Fruit fly (Drosophila melanogaster) whole organism, embryonic: ENCODE results near the gene CG10431.

Experiments
- Awh ChIP-seq: fragments of 200-800 bp; sonication (Bioruptor generic); IDR thresholded peaks from 2 replicates; pipeline ENCODE4, ENCODE4 v1.3.6; 2022; ENCODE audit warnings: missing biosample characterization, missing genetic modification characterization
- BtbVII ChIP-seq: fragments of 200-800 bp; sonication (Bioruptor generic); optimal IDR thresholded peaks from 3 replicates; lab custom pipeline; 2017; ENCODE audit warnings: missing biosample characterization, mild to moderate bottlenecking, missing genetic modification characterization
- Bteb2 ChIP-seq: fragments of 200-800 bp; sonication (Bioruptor generic); optimal IDR thresholded peaks from 2 replicates; lab custom pipeline; 2016; ENCODE audit warnings: missing biosample characterization, missing genetic modification characterization
- CG11723 ChIP-seq: fragments of 200-800 bp; sonication (Bioruptor generic); optimal IDR thresholded peaks from 2 replicates; lab custom pipeline; 2017; ENCODE audit warnings: missing biosample characterization, mild to moderate bottlenecking, missing genetic modification characterization
- CG12104 ChIP-seq: fragments of 200-800 bp; sonication (Bioruptor generic); optimal IDR thresholded peaks from 3 replicates; lab custom pipeline; 2016; ENCODE audit warnings: missing biosample characterization, missing genetic modification characterization
- CG13287 ChIP-seq: fragments of 200-800 bp; sonication (Bioruptor generic); IDR thresholded peaks from 2 replicates; pipeline ENCODE4 v1.3.6; 2022; ENCODE audit warnings: missing biosample characterization, missing genetic modification characterization; ENCODE audit not compliant: partially characterized antibody
- CG16815 ChIP-seq: fragments of 200-800 bp; sonication (Bioruptor generic); optimal IDR thresholded peaks from 3 replicates; lab custom pipeline; 2017; ENCODE audit warnings: missing biosample characterization, mild to moderate bottlenecking, missing genetic modification characterization
- CG3407 ChIP-seq: fragments of 200-800 bp; sonication (Bioruptor generic); optimal IDR thresholded peaks from 2 replicates; lab custom pipeline; 2018; ENCODE audit warnings: missing biosample characterization, mild to moderate bottlenecking, missing genetic modification characterization
- CG3726 ChIP-seq: fragments of 200-800 bp; sonication (Bioruptor generic); IDR thresholded peaks from 3 replicates; pipeline ENCODE4, ENCODE4 v1.3.6; 2022; ENCODE audit warnings: missing biosample characterization, missing genetic modification characterization
- CG5953 ChIP-seq: fragments of 200-800 bp; sonication (Bioruptor generic); IDR thresholded peaks from 2 replicates; pipeline ENCODE4 v1.3.6; 2022; ENCODE audit warnings: missing biosample characterization, missing genetic modification characterization
- CG6683 ChIP-seq: fragments of 200-800 bp; sonication (Bioruptor generic); optimal IDR thresholded peaks from 2 replicates; lab custom pipeline; 2017; ENCODE audit warnings: missing biosample characterization, mild to moderate bottlenecking, missing genetic modification characterization, missing genetic modification reagents
- CG7786 ChIP-seq: fragments of 200-800 bp; sonication (Bioruptor generic); optimal IDR thresholded peaks from 2 replicates; lab custom pipeline; 2016; ENCODE audit warnings: missing biosample characterization, missing genetic modification characterization
- CG8290 ChIP-seq, 3 experiments: fragments of 200-800 bp; sonication (Bioruptor generic); optimal IDR thresholded peaks; 2 replicates each; lab custom pipeline; 2016 to 2019; ENCODE audit warnings: missing biosample characterization in 3 of 3, missing genetic modification characterization in 3 of 3, mild to moderate bottlenecking in 2 of 3, moderate library complexity in 1 of 3
- CrebB ChIP-seq: fragments of 200-800 bp; sonication (Bioruptor generic); optimal IDR thresholded peaks from 3 replicates; lab custom pipeline; 2018; ENCODE audit warnings: missing biosample characterization, mild to moderate bottlenecking, missing genetic modification characterization
- Hr3 ChIP-seq: fragments of 200-800 bp; sonication (Bioruptor generic); optimal IDR thresholded peaks from 3 replicates; lab custom pipeline; 2016; ENCODE audit warnings: missing biosample characterization, missing genetic modification characterization
- Meics ChIP-seq: fragments of 200-800 bp; sonication (Bioruptor generic); optimal IDR thresholded peaks from 2 replicates; lab custom pipeline; 2017; ENCODE audit warnings: missing biosample characterization, mild to moderate bottlenecking, missing genetic modification characterization
- NFAT ChIP-seq: fragments of 200-800 bp; sonication (Bioruptor generic); IDR thresholded peaks from 2 replicates; pipeline ENCODE4 v1.3.6; 2022; ENCODE audit warnings: missing biosample characterization, missing genetic modification characterization
- Optix ChIP-seq: fragments of 200-800 bp; sonication (Bioruptor generic); IDR thresholded peaks from 3 replicates; pipeline ENCODE4 v1.3.6; 2022; ENCODE audit warnings: missing biosample characterization, missing genetic modification characterization
- Poxn ChIP-seq: fragments of 200-800 bp; sonication (Bioruptor generic); IDR thresholded peaks from 2 replicates; pipeline ENCODE4 v1.3.6; 2022; ENCODE audit warnings: missing biosample characterization, missing genetic modification characterization
- Taf1 ChIP-seq: fragments of 200-800 bp; sonication (Bioruptor generic); IDR thresholded peaks from 2 replicates; pipeline ENCODE4 v1.3.6; 2022; ENCODE audit warnings: missing biosample characterization, missing genetic modification characterization
- Xbp1 ChIP-seq: fragments of 200-800 bp; sonication (Bioruptor generic); optimal IDR thresholded peaks from 3 replicates; lab custom pipeline; 2016; ENCODE audit warnings: missing biosample characterization, mild to moderate bottlenecking, missing genetic modification characterization
- amos ChIP-seq: fragments of 200-800 bp; sonication (Bioruptor generic); IDR thresholded peaks from 2 replicates; pipeline ENCODE4 v1.3.6; 2022; ENCODE audit warnings: missing biosample characterization, missing genetic modification characterization; ENCODE audit not compliant: partially characterized antibody
- br ChIP-seq: fragments of >200 bp; optimal IDR thresholded peaks from 2 replicates; lab custom pipeline; 2017
- bsh ChIP-seq, 2 experiments: fragments of 200-800 bp; sonication (Bioruptor generic); optimal IDR thresholded peaks; 2 replicates each; lab custom pipeline; 2017 to 2018; ENCODE audit warnings: mild to moderate bottlenecking in 2 of 2, missing biosample characterization in 2 of 2, missing genetic modification characterization in 2 of 2, moderate library complexity in 1 of 2
- croc ChIP-seq: fragments of 200-800 bp; sonication (Bioruptor generic); conservative IDR thresholded peaks from 3 replicates; pipeline ENCODE4 v1.3.6; 2022; ENCODE audit warnings: missing biosample characterization, missing genetic modification characterization
- crol ChIP-seq: fragments of 200-800 bp; sonication (Bioruptor generic); IDR thresholded peaks from 2 replicates; pipeline ENCODE4 v1.3.6; 2022; ENCODE audit warnings: missing biosample characterization, missing genetic modification characterization
- crp ChIP-seq, 2 experiments: fragments of 200-800 bp; sonication (Bioruptor generic); optimal IDR thresholded peaks; 2 replicates in 1 of 2; 3 replicates in 1 of 2; lab custom pipeline; 2017; ENCODE audit warnings: missing biosample characterization in 2 of 2, missing genetic modification characterization in 2 of 2, mild to moderate bottlenecking in 1 of 2, moderate library complexity in 1 of 2
- fd3F ChIP-seq: fragments of 200-800 bp; sonication (Bioruptor generic); optimal IDR thresholded peaks from 2 replicates; lab custom pipeline; 2018; ENCODE audit warnings: missing biosample characterization, mild to moderate bottlenecking, missing genetic modification characterization, moderate library complexity
- grau ChIP-seq: fragments of 200-800 bp; optimal IDR thresholded peaks from 3 replicates; lab custom pipeline; 2019; ENCODE audit warnings: missing biosample characterization, mild to moderate bottlenecking, missing genetic modification characterization, moderate library complexity
- ham ChIP-seq: fragments of 200-800 bp; sonication (Bioruptor generic); IDR thresholded peaks from 2 replicates; pipeline ENCODE4 v1.3.6; 2022; ENCODE audit warnings: missing biosample characterization, missing genetic modification characterization
- ken ChIP-seq: fragments of 200-800 bp; sonication (Bioruptor generic); IDR thresholded peaks from 3 replicates; pipeline ENCODE4 v1.3.6; 2022; ENCODE audit warnings: missing biosample characterization, missing genetic modification characterization
- lov ChIP-seq, 2 experiments: fragments of 200-800 bp in 1 of 2; fragments of >200 bp in 1 of 2; sonication (Bioruptor generic) in 1 of 2; IDR thresholded peaks in 1 of 2; optimal IDR thresholded peaks in 1 of 2; 2 replicates in 1 of 2; 3 replicates in 1 of 2; pipeline versions ENCODE4 v1.3.6 to Lab custom; 2017 to 2022; ENCODE audit warnings: missing biosample characterization in 1 of 2, missing genetic modification characterization in 1 of 2
- maf-S ChIP-seq: fragments of 200-800 bp; sonication (Bioruptor generic); optimal IDR thresholded peaks from 2 replicates; lab custom pipeline; 2016; ENCODE audit warnings: missing biosample characterization, missing genetic modification characterization
- mld ChIP-seq: fragments of 200-800 bp; sonication (Bioruptor generic); IDR thresholded peaks from 3 replicates; pipeline ENCODE4 v1.3.6; 2022; ENCODE audit warnings: missing biosample characterization, missing genetic modification characterization; ENCODE audit not compliant: partially characterized antibody
- nau ChIP-seq: fragments of 200-800 bp; sonication (Bioruptor generic); optimal IDR thresholded peaks from 3 replicates; lab custom pipeline; 2017; ENCODE audit warnings: missing biosample characterization, mild to moderate bottlenecking, missing genetic modification characterization, missing genetic modification reagents
- nerfin-1 ChIP-seq: fragments of 200-800 bp; sonication (Bioruptor generic); optimal IDR thresholded peaks from 3 replicates; lab custom pipeline; 2019; ENCODE audit warnings: missing biosample characterization, mild to moderate bottlenecking, missing genetic modification characterization, moderate library complexity
- pnt ChIP-seq: fragments of 200-800 bp; sonication (Bioruptor generic); optimal IDR thresholded peaks from 3 replicates; lab custom pipeline; 2016; ENCODE audit warnings: missing biosample characterization, missing genetic modification characterization
- psq ChIP-seq: fragments of 200-800 bp; sonication (Bioruptor generic); optimal IDR thresholded peaks from 2 replicates; lab custom pipeline; 2017; ENCODE audit warnings: missing biosample characterization, missing genetic modification characterization
- sd ChIP-seq: fragments of 200-800 bp; sonication (Bioruptor generic); optimal IDR thresholded peaks from 3 replicates; lab custom pipeline; 2018; ENCODE audit warnings: missing biosample characterization, mild to moderate bottlenecking, missing genetic modification characterization, moderate library complexity
- shn ChIP-seq: fragments of 200-800 bp; sonication (Bioruptor generic); optimal IDR thresholded peaks from 3 replicates; lab custom pipeline; 2016; ENCODE audit warnings: missing biosample characterization, missing genetic modification characterization
- so ChIP-seq: fragments of 200-800 bp; sonication (Bioruptor generic); IDR thresholded peaks from 3 replicates; pipeline ENCODE4 v1.3.6; 2022; ENCODE audit warnings: missing biosample characterization, missing genetic modification characterization
- tin ChIP-seq: fragments of 200-800 bp; sonication (Bioruptor generic); optimal IDR thresholded peaks from 3 replicates; lab custom pipeline; 2016; ENCODE audit warnings: missing biosample characterization, missing genetic modification characterization
- toy ChIP-seq: fragments of 200-800 bp; sonication (Bioruptor generic); IDR thresholded peaks from 2 replicates; pipeline ENCODE4 v1.3.6; 2022; ENCODE audit warnings: missing biosample characterization, missing genetic modification characterization
- trem ChIP-seq: fragments of 200-800 bp; optimal IDR thresholded peaks from 3 replicates; lab custom pipeline; 2019; ENCODE audit warnings: missing biosample characterization, mild to moderate bottlenecking, missing genetic modification characterization, moderate library complexity
- trh ChIP-seq: fragments of 200-800 bp; sonication (Bioruptor generic); optimal IDR thresholded peaks from 2 replicates; lab custom pipeline; 2016; ENCODE audit warnings: missing biosample characterization, missing genetic modification characterization
- twi ChIP-seq: fragments of 200-800 bp; optimal IDR thresholded peaks from 2 replicates; lab custom pipeline; 2019; ENCODE audit warnings: missing biosample characterization, mild to moderate bottlenecking, missing genetic modification characterization, moderate library complexity
- unpg ChIP-seq: fragments of 200-800 bp; sonication (Bioruptor generic); optimal IDR thresholded peaks from 3 replicates; lab custom pipeline; 2018; ENCODE audit warnings: missing biosample characterization, mild to moderate bottlenecking, missing genetic modification characterization, moderate library complexity
- zfh2 ChIP-seq: fragments of 200-800 bp; sonication (Bioruptor generic); optimal IDR thresholded peaks from 2 replicates; lab custom pipeline; 2016; ENCODE audit warnings: missing biosample characterization, missing genetic modification characterization

The CG10431 gene

DNA sequence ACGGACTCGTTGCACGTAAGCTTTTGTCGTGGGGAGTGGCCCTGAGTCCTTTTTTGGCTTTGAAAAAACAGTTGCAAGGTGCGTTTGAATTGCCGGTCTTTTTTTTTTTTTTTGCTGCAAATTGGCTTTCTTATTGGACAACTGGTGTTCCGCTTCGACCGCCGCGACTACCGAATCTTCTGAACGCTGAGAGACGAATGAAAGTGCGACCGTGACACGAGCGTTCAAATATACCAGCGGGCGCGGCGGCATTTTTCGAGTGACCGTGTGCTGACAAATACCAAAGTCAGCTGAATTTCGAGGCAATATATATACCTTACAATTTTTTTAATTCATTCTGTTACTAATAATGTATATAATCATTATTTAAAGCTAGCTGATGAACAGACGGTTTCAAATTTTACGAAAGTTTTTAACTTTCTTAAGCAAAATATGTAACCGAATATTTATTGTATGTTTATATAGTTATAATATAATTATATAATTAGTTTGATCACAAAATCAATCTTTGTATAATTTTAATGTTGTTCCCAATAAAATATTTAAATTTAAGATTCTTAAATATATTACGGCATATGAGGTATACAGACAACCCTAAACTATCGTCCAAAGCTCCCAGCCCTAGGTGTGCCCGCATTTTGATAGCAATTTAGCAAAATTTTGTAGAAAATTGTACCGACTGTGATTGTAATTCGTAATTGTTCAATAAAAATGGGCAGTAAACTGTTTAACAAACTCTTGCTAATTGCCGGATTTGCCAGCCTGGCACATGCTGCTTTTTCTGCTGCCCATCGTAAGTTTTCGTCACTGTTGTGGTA is 12.8 kb downstream of the CG10431 start, which contains the start of the genes Swip-1 and EMC5:
Swip-1 (minus strand) TSS at position 203 of the 818 bp plus-strand sequence.
EMC5 (plus strand) TSS at position 630 of the 818 bp plus-strand sequence.
- TF ChIP-seq Optix (GFP tag; lab: Robert Waterston, UW) (0 out of 3 replicates have a peak, but pooled peaks have one; percentile 12), grau (tag; lab: Kevin White, UChicago) (peak; percentile 77), crol (GFP tag; lab: Robert Waterston, UW) (0 out of 2 replicates have a peak, but pooled peaks have one; percentile 13), CG13287 (peak; percentile 57), nau (no peak), NFAT (GFP tag; lab: Robert Waterston, UW) (peak; percentile 44), Hr3 (peak; percentile 77), CG6683 (GFP tag; lab: Kevin White, UChicago) (no peak), sd (tag; lab: Kevin White, UChicago) (peak; percentile 60), mld (no peak), CG8290 (GFP tag; optimal IDR thresholded peaks at IDR 0.05; lab: Kevin White, UChicago) (peak; percentile 43), CG8290 (tag; optimal IDR thresholded peaks at IDR 0.05; lab: Kevin White, UChicago) (peak; percentile 17 to 36), Poxn (GFP tag; lab: Robert Waterston, UW) (0 out of 2 replicates have a peak, but pooled peaks have one; percentile 10), ken (GFP tag; lab: Robert Waterston, UW) (peak; percentile 67; the same call in 2 of the 3 replicates), psq (GFP tag; lab: Kevin White, UChicago) (no peak), shn (GFP tag; lab: Kevin White, UChicago) (no peak), Meics (GFP tag; lab: Kevin White, UChicago) (peak; percentile 60), fd3F (GFP tag; lab: Kevin White, UChicago) (peak; percentile 52), lov (optimal IDR thresholded peaks at IDR 0.05; lab: Kevin White, UChicago) (no peak), lov (GFP tag; IDR thresholded peaks at IDR 0.05; lab: Robert Waterston, UW) (no peak), CG16815 (GFP tag; lab: Kevin White, UChicago) (peak; percentile 48), amos (GFP tag; lab: Robert Waterston, UW) (peak; percentile 62), CrebB (tag; lab: Kevin White, UChicago) (peak; percentile 19), trem (peak; percentile 60), CG3407 (GFP tag; lab: Kevin White, UChicago) (peak; percentile 13), BtbVII (GFP tag; lab: Kevin White, UChicago) (no peak), crp (GFP tag; optimal IDR thresholded peaks at IDR 0.05; lab: Kevin White, UChicago) (peak in 1 of 2 experiments; percentile 62), CG5953 (GFP tag; lab: Robert Waterston, UW) (no peak), tin (GFP tag; lab: Kevin White, UChicago) (peak; percentile 56), unpg (GFP tag; lab: Kevin White, UChicago) (peak; percentile 49), ham (GFP tag; lab: Robert Waterston, UW) (no peak), trh (peak; percentile 51), CG3726 (GFP tag; lab: Robert Waterston, UW) (no peak), Xbp1 (peak; percentile 73), CG7786 (GFP tag; lab: Kevin White, UChicago) (no peak), br (lab: Kevin White, UChicago) (no peak), Taf1 (GFP tag; lab: Robert Waterston, UW) (0 out of 2 replicates have a peak, but pooled peaks have one; percentile 5), Awh (GFP tag; lab: Robert Waterston, UW) (peak; percentile 51; the same call in 1 of the 2 replicates), bsh (GFP tag; optimal IDR thresholded peaks at IDR 0.05; lab: Kevin White, UChicago) (peak in 1 of 2 experiments; percentile 54), Bteb2 (GFP tag; lab: Kevin White, UChicago) (no peak), CG12104 (GFP tag; lab: Kevin White, UChicago) (peak; percentile 71), maf-S (GFP tag; lab: Kevin White, UChicago) (no peak), CG11723 (peak; percentile 28), nerfin-1 (tag; lab: Kevin White, UChicago) (peak; percentile 42), zfh2 (peak; percentile 13), twi (tag; lab: Kevin White, UChicago) (peak; percentile 55), so (peak; percentile 10; the same call in 1 of the 3 replicates), croc (GFP tag; lab: Robert Waterston, UW) (0 out of 3 replicates have a peak, but pooled peaks have one; percentile 19), toy (GFP tag; lab: Robert Waterston, UW) (no peak), pnt (no peak)
